Fruit fly (Drosophila melanogaster) whole organism, embryonic: Measurements from ENCODE around the gene CG15034.

Experiments used
- Ada2b ChIP-seq: fragments of 200-800 bp; sonication (Bioruptor generic); IDR thresholded peaks from 2 replicates; pipeline ENCODE4 v1.3.6; 2022; ENCODE audit warnings: missing biosample characterization, missing genetic modification characterization
- Atf3 ChIP-seq: fragments of 200-800 bp; sonication (Bioruptor generic); optimal IDR thresholded peaks from 3 replicates; lab custom pipeline; 2016; ENCODE audit warnings: missing biosample characterization, missing genetic modification characterization
- B-H1 ChIP-seq: fragments of 200-800 bp; sonication (Bioruptor generic); IDR thresholded peaks from 3 replicates; pipeline ENCODE4 v1.3.6; 2022; ENCODE audit warnings: missing biosample characterization, missing genetic modification characterization
- B-H2 ChIP-seq: fragments of 200-800 bp; sonication (Bioruptor generic); optimal IDR thresholded peaks from 2 replicates; lab custom pipeline; 2018; ENCODE audit warnings: missing biosample characterization, mild to moderate bottlenecking, missing genetic modification characterization
- Bgb ChIP-seq: fragments of 200-800 bp; sonication (Bioruptor generic); IDR thresholded peaks from 2 replicates; pipeline ENCODE4 v1.3.6; 2022; ENCODE audit warnings: missing biosample characterization, missing genetic modification characterization; ENCODE audit not compliant: partially characterized antibody
- Blimp-1 ChIP-seq: fragments of 200-800 bp; sonication (Bioruptor generic); optimal IDR thresholded peaks from 3 replicates; lab custom pipeline; 2018; ENCODE audit warnings: missing biosample characterization, missing genetic modification characterization, mild to moderate bottlenecking, moderate library complexity, missing genetic modification reagents
- CG11560 ChIP-seq: fragments of 200-800 bp; sonication (Bioruptor generic); IDR thresholded peaks from 3 replicates; pipeline ENCODE4 v1.3.6; 2022; ENCODE audit warnings: missing biosample characterization, missing genetic modification characterization
- CG12391 ChIP-seq: fragments of 200-800 bp; sonication (Bioruptor generic); optimal IDR thresholded peaks from 3 replicates; lab custom pipeline; 2018; ENCODE audit warnings: missing biosample characterization, mild to moderate bottlenecking, missing genetic modification characterization, moderate library complexity
- CG13424 ChIP-seq: fragments of 200-800 bp; sonication (Bioruptor generic); optimal IDR thresholded peaks from 2 replicates; lab custom pipeline; 2019; ENCODE audit warnings: missing biosample characterization, mild to moderate bottlenecking, missing genetic modification characterization, moderate library complexity
- CG15011 ChIP-seq: fragments of 200-800 bp; sonication (Bioruptor generic); optimal IDR thresholded peaks from 3 replicates; lab custom pipeline; 2018; ENCODE audit warnings: missing biosample characterization, mild to moderate bottlenecking, missing genetic modification characterization
- CG16813 ChIP-seq: fragments of 200-800 bp; sonication (Bioruptor generic); IDR thresholded peaks from 3 replicates; pipeline ENCODE4 v1.3.6; 2022; ENCODE audit warnings: missing biosample characterization, missing genetic modification characterization; ENCODE audit not compliant: partially characterized antibody
- CG17568 ChIP-seq: fragments of 200-800 bp; sonication (Bioruptor generic); optimal IDR thresholded peaks from 2 replicates; lab custom pipeline; 2018; ENCODE audit warnings: missing biosample characterization, mild to moderate bottlenecking, missing genetic modification characterization, moderate library complexity
- CG18619 ChIP-seq: fragments of 200-800 bp; sonication (Bioruptor generic); optimal IDR thresholded peaks from 3 replicates; lab custom pipeline; 2017; ENCODE audit warnings: missing biosample characterization, mild to moderate bottlenecking, missing genetic modification characterization
- CG18764 ChIP-seq: fragments of 200-800 bp; sonication (Bioruptor generic); optimal IDR thresholded peaks from 3 replicates; lab custom pipeline; 2016; ENCODE audit warnings: missing biosample characterization, missing genetic modification characterization
- CG2120 ChIP-seq: fragments of 200-800 bp; sonication (Bioruptor generic); optimal IDR thresholded peaks from 3 replicates; lab custom pipeline; 2016; ENCODE audit warnings: missing biosample characterization, missing genetic modification characterization
- CG2678 ChIP-seq: fragments of 200-800 bp; sonication (Bioruptor generic); optimal IDR thresholded peaks from 3 replicates; lab custom pipeline; 2019; ENCODE audit warnings: missing biosample characterization, mild to moderate bottlenecking, missing genetic modification characterization, moderate library complexity
- CG2889 ChIP-seq: fragments of 200-800 bp; sonication (Bioruptor generic); IDR thresholded peaks from 3 replicates; pipeline ENCODE4 v1.3.6; 2022; ENCODE audit warnings: missing biosample characterization, missing genetic modification characterization
- CG30403 ChIP-seq: fragments of 200-800 bp; sonication (Bioruptor generic); optimal IDR thresholded peaks from 3 replicates; lab custom pipeline; 2016; ENCODE audit warnings: missing biosample characterization, missing genetic modification characterization
- CG31224 ChIP-seq: fragments of 200-800 bp; sonication (Bioruptor generic); IDR thresholded peaks from 2 replicates; pipeline ENCODE4 v1.3.6; 2022; ENCODE audit warnings: missing biosample characterization, missing genetic modification characterization
- CG31388 ChIP-seq: fragments of 200-800 bp; sonication (Bioruptor generic); optimal IDR thresholded peaks from 2 replicates; lab custom pipeline; 2016; ENCODE audit warnings: missing biosample characterization, missing genetic modification characterization
- CG33213 ChIP-seq: fragments of 200-800 bp; sonication (Bioruptor generic); optimal IDR thresholded peaks from 3 replicates; lab custom pipeline; 2016; ENCODE audit warnings: missing biosample characterization, missing genetic modification characterization
- CG4360 ChIP-seq: fragments of 200-800 bp; sonication (Bioruptor generic); IDR thresholded peaks from 2 replicates; pipeline ENCODE4 v1.3.6; 2022; ENCODE audit warnings: missing biosample characterization, missing genetic modification characterization
- CG7357 ChIP-seq: fragments of 200-800 bp; sonication (Bioruptor generic); IDR thresholded peaks from 3 replicates; pipeline ENCODE4 v1.3.6; 2022; ENCODE audit warnings: missing biosample characterization, missing genetic modification characterization
- CG7839 ChIP-seq: fragments of 200-800 bp; sonication (Bioruptor generic); optimal IDR thresholded peaks from 3 replicates; lab custom pipeline; 2018; ENCODE audit warnings: missing biosample characterization, mild to moderate bottlenecking, missing genetic modification characterization, moderate library complexity
- CG8089 ChIP-seq: fragments of 200-800 bp; sonication (Bioruptor generic); optimal IDR thresholded peaks from 3 replicates; lab custom pipeline; 2016; ENCODE audit warnings: missing biosample characterization, missing genetic modification characterization
- CG8290 ChIP-seq, 3 experiments: fragments of 200-800 bp; sonication (Bioruptor generic); optimal IDR thresholded peaks; 2 replicates each; lab custom pipeline; 2016 to 2019; ENCODE audit warnings: missing biosample characterization in 3 of 3, missing genetic modification characterization in 3 of 3, mild to moderate bottlenecking in 2 of 3, moderate library complexity in 1 of 3
- CG9817 ChIP-seq: fragments of 200-800 bp; sonication (Bioruptor generic); optimal IDR thresholded peaks from 2 replicates; lab custom pipeline; 2018; ENCODE audit warnings: missing biosample characterization, mild to moderate bottlenecking, missing genetic modification characterization, moderate library complexity
- Camta ChIP-seq: fragments of 200-800 bp; sonication (Bioruptor generic); optimal IDR thresholded peaks from 2 replicates; lab custom pipeline; 2016; ENCODE audit warnings: missing biosample characterization, missing genetic modification characterization
- Dbx ChIP-seq: fragments of 200-800 bp; sonication (Bioruptor generic); IDR thresholded peaks from 3 replicates; pipeline ENCODE4 v1.3.6; 2022; ENCODE audit warnings: missing biosample characterization, missing genetic modification characterization
- Gug ChIP-seq: fragments of 200-800 bp; sonication (Bioruptor generic); IDR thresholded peaks from 4 replicates; pipeline ENCODE4 v1.3.6; 2022; ENCODE audit warnings: missing biosample characterization, missing genetic modification characterization
- MESR4 ChIP-seq: fragments of 200-800 bp; sonication (Bioruptor generic); optimal IDR thresholded peaks from 2 replicates; lab custom pipeline; 2018; ENCODE audit warnings: missing biosample characterization, mild to moderate bottlenecking, missing genetic modification characterization, moderate library complexity
- NK7.1 ChIP-seq: fragments of 200-800 bp; sonication (Bioruptor generic); optimal IDR thresholded peaks from 3 replicates; lab custom pipeline; 2016; ENCODE audit warnings: missing biosample characterization, missing genetic modification characterization
- Scr ChIP-seq: fragments of 200-800 bp; sonication (Bioruptor generic); IDR thresholded peaks from 2 replicates; pipeline ENCODE4 v1.3.6; 2022; ENCODE audit warnings: missing biosample characterization, missing genetic modification characterization; ENCODE audit not compliant: partially characterized antibody
- TFAM ChIP-seq: fragments of 200-800 bp; sonication (Bioruptor generic); optimal IDR thresholded peaks from 2 replicates; lab custom pipeline; 2017; ENCODE audit warnings: missing biosample characterization, missing genetic modification characterization, inconsistent platforms
- Usf ChIP-seq: fragments of 200-800 bp; sonication (Bioruptor generic); optimal IDR thresholded peaks from 2 replicates; lab custom pipeline; 2017; ENCODE audit warnings: missing genotype, missing biosample characterization, missing genetic modification characterization
- dpn ChIP-seq, 2 experiments: fragments of 200-800 bp; sonication (Bioruptor generic); optimal IDR thresholded peaks; 3 replicates each; lab custom pipeline; 2016; ENCODE audit warnings: missing biosample characterization in 2 of 2, missing genetic modification characterization in 2 of 2
- gem ChIP-seq: fragments of 200-800 bp; sonication (Bioruptor generic); optimal IDR thresholded peaks from 2 replicates; lab custom pipeline; 2019; ENCODE audit warnings: missing biosample characterization, mild to moderate bottlenecking, missing genetic modification characterization, moderate library complexity
- her ChIP-seq: fragments of 200-800 bp; sonication (Bioruptor generic); optimal IDR thresholded peaks from 2 replicates; lab custom pipeline; 2016; ENCODE audit warnings: missing biosample characterization, missing genetic modification characterization
- hkb ChIP-seq, 2 experiments: fragments of 200-800 bp in 1 of 2; fragments of >200 bp in 1 of 2; sonication (Bioruptor generic) in 1 of 2; IDR thresholded peaks in 1 of 2; optimal IDR thresholded peaks in 1 of 2; 2 replicates each; pipeline versions ENCODE4 v1.3.6 to Lab custom; 2017 to 2022; ENCODE audit warnings: missing biosample characterization in 1 of 2, missing genetic modification characterization in 1 of 2
- mam ChIP-seq: fragments of 200-800 bp; sonication (Bioruptor generic); optimal IDR thresholded peaks from 3 replicates; lab custom pipeline; 2016; ENCODE audit warnings: missing biosample characterization, missing genetic modification characterization
- nau ChIP-seq: fragments of 200-800 bp; sonication (Bioruptor generic); optimal IDR thresholded peaks from 3 replicates; lab custom pipeline; 2017; ENCODE audit warnings: missing biosample characterization, mild to moderate bottlenecking, missing genetic modification characterization, missing genetic modification reagents
- pnt ChIP-seq: fragments of 200-800 bp; sonication (Bioruptor generic); optimal IDR thresholded peaks from 3 replicates; lab custom pipeline; 2016; ENCODE audit warnings: missing biosample characterization, missing genetic modification characterization
- pzg ChIP-seq: fragments of 200-800 bp; sonication (Bioruptor generic); optimal IDR thresholded peaks from 3 replicates; lab custom pipeline; 2018; ENCODE audit warnings: missing biosample characterization, mild to moderate bottlenecking, missing genetic modification characterization, moderate library complexity
- rib ChIP-seq: fragments of 200-800 bp; sonication (Bioruptor generic); IDR thresholded peaks from 2 replicates; pipeline ENCODE4 v1.3.6; 2022; ENCODE audit warnings: missing biosample characterization, missing genetic modification characterization
- sqz ChIP-seq: fragments of 200-800 bp; sonication (Bioruptor generic); optimal IDR thresholded peaks from 3 replicates; lab custom pipeline; 2018; ENCODE audit warnings: missing biosample characterization, mild to moderate bottlenecking, missing genetic modification characterization
- tio ChIP-seq: fragments of 200-800 bp; sonication (Bioruptor generic); optimal IDR thresholded peaks from 2 replicates; lab custom pipeline; 2017; ENCODE audit warnings: missing biosample characterization, missing genetic modification characterization, inconsistent platforms
- trh ChIP-seq: fragments of 200-800 bp; sonication (Bioruptor generic); optimal IDR thresholded peaks from 2 replicates; lab custom pipeline; 2016; ENCODE audit warnings: missing biosample characterization, missing genetic modification characterization

CG15034 gene

dm6 chrX:7333858-7334800 is 13.2 kb downstream of the CG15034 start (continued):
- TF ChIP-seq B-H1 (GFP tag; lab: Robert Waterston, UW) (no peak), tio (peak; percentile 25), CG12391 (peak; percentile 24), CG18764 (no peak), Gug (GFP tag; lab: Robert Waterston, UW) (peak; percentile 12; the same call in 1 of the 4 replicates), sqz (GFP tag; lab: Kevin White, UChicago) (peak; percentile 38), CG8089 (GFP tag; lab: Kevin White, UChicago) (no peak), nau (GFP tag; lab: Kevin White, UChicago) (no peak), Blimp-1 (GFP tag; lab: Kevin White, UChicago) (no peak), NK7.1 (GFP tag; lab: Kevin White, UChicago) (peak; percentile 21), CG8290 (GFP tag; optimal IDR thresholded peaks at IDR 0.05; lab: Kevin White, UChicago) (no peak), CG8290 (tag; optimal IDR thresholded peaks at IDR 0.05; lab: Kevin White, UChicago) (no peak), her (GFP tag; lab: Kevin White, UChicago) (peak; percentile 50), CG16813 (GFP tag; lab: Robert Waterston, UW) (no peak), CG2889 (GFP tag; lab: Robert Waterston, UW) (0 out of 3 replicates have a peak, but pooled peaks have one; percentile 26), CG2678 (tag; lab: Kevin White, UChicago) (peak; percentile 31), CG11560 (tag; lab: Robert Waterston, UW) (no peak), hkb (optimal IDR thresholded peaks at IDR 0.05; lab: Kevin White, UChicago) (no peak), hkb (GFP tag; IDR thresholded peaks at IDR 0.05; lab: Robert Waterston, UW) (no peak), CG4360 (no peak), Usf (GFP tag; lab: Kevin White, UChicago) (no peak), Bgb (GFP tag; lab: Robert Waterston, UW) (no peak), CG7357 (GFP tag; lab: Robert Waterston, UW) (no peak), CG15011 (GFP tag; lab: Kevin White, UChicago) (peak; percentile 11), gem (tag; lab: Kevin White, UChicago) (peak; percentile 52), CG2120 (GFP tag; lab: Kevin White, UChicago) (peak; percentile 90), pzg (no peak), CG9817 (tag; lab: Kevin White, UChicago) (peak; percentile 53), CG31388 (no peak), mam (GFP tag; lab: Kevin White, UChicago) (peak; percentile 73), CG30403 (GFP tag; lab: Kevin White, UChicago) (peak; percentile 58), pnt (GFP tag; lab: Kevin White, UChicago) (peak; percentile 5), trh (GFP tag; lab: Kevin White, UChicago) (no peak), dpn (GFP tag; optimal IDR thresholded peaks at IDR 0.05; lab: Kevin White, UChicago) (peak; percentile 30 to 66), Ada2b (0 out of 2 replicates have a peak, but pooled peaks have one; percentile 17), B-H2 (GFP tag; lab: Kevin White, UChicago) (no peak), Atf3 (GFP tag; lab: Kevin White, UChicago) (peak; percentile 2), CG33213 (GFP tag; lab: Kevin White, UChicago) (no peak), MESR4 (no peak), Camta (peak; percentile 2), CG18619 (GFP tag; lab: Kevin White, UChicago) (peak; percentile 2), CG13424 (tag; lab: Kevin White, UChicago) (no peak), Dbx (peak; percentile 54; the same call in 2 of the 3 replicates), TFAM (GFP tag; lab: Kevin White, UChicago) (no peak), CG31224 (GFP tag; lab: Robert Waterston, UW) (peak; percentile 41; the same call in 1 of the 2 replicates), CG17568 (GFP tag; lab: Kevin White, UChicago) (no peak), rib (GFP tag; lab: Robert Waterston, UW) (no peak; the same call in 1 of the 2 replicates), CG7839 (tag; lab: Kevin White, UChicago) (peak; percentile 31), Scr (GFP tag; lab: Robert Waterston, UW) (no peak)
